Worm (Caenorhabditis elegans): ENCODE measurements around the gene K02A6.1.

Gene K02A6.1

ce11 chrX:8246126-8246525, 26.6 kb downstream of the K02A6.1 start, which contains the start of gene kqt-2:
Gene kqt-2 (minus strand): TSS chrX:8246369.
- TF ChIP-seq fkh-2 (tag; optimal IDR thresholded peaks at IDR 0.05) (no peak), snpc-4 (tag; optimal IDR thresholded peaks at IDR 0.05) (no peak), egl-27 (tag; optimal IDR thresholded peaks at IDR 0.05) (no peak), elt-2 (tag; optimal IDR thresholded peaks at IDR 0.05) (peak; percentile 84), pha-4 (tag; optimal IDR thresholded peaks at IDR 0.05) (peak; percentile 25), mdl-1 (tag; optimal IDR thresholded peaks at IDR 0.05) (no peak), pqm-1 (tag; optimal IDR thresholded peaks at IDR 0.05) (peak; percentile 74), lin-15B (tag; optimal IDR thresholded peaks at IDR 0.05) (no peak), ztf-11 (tag; optimal IDR thresholded peaks at IDR 0.05) (no peak), lin-39 (tag; optimal IDR thresholded peaks at IDR 0.05) (no peak), mml-1 (tag; optimal IDR thresholded peaks at IDR 0.05) (no peak), ceh-9 (tag; optimal IDR thresholded peaks at IDR 0.05) (no peak)

DNA sequence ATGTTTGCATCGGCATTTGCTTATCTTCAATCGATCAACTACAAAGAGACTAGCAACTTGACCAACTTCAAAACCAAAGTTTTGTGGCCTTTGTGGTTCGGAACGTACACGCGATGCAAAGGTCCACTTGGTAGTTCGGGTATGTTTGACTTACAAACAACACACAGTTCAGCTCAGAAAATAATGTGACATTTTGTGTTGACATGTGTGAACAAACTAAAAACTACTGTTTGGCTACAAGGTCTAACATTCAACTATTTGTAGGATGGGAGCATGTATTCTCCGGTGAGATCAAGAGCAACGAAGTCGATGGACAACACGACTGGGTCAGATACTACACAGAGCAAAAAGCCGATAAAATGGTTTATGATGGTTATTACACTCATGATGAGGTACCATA, 27.6 kb downstream of the K02A6.1 start:
- TF ChIP-seq fkh-10 (GFP tag; optimal IDR thresholded peaks at IDR 0.05) = no peak
- TF ChIP-seq unc-62 (GFP tag; optimal IDR thresholded peaks at IDR 0.05) = no peak
- TF ChIP-seq nhr-76 (tag; optimal IDR thresholded peaks at IDR 0.05) = no peak
- no peak for TF ChIP-seq jun-1 (tag; optimal IDR thresholded peaks at IDR 0.05)
- TF ChIP-seq fos-1 (tag; optimal IDR thresholded peaks at IDR 0.05) = no peak
- no peak for TF ChIP-seq ceh-9 (tag; optimal IDR thresholded peaks at IDR 0.05)
- no peak for TF ChIP-seq nhr-77 (tag; optimal IDR thresholded peaks at IDR 0.05)
- no peak for TF ChIP-seq mdl-1 (tag; optimal IDR thresholded peaks at IDR 0.05)
- TF ChIP-seq ztf-4 (tag; optimal IDR thresholded peaks at IDR 0.05) = no peak
- no peak for TF ChIP-seq lin-15B (tag; optimal IDR thresholded peaks at IDR 0.05)
- TF ChIP-seq pha-4 (tag; optimal IDR thresholded peaks at IDR 0.05) = no peak
- TF ChIP-seq nhr-237 (tag; optimal IDR thresholded peaks at IDR 0.05) = no peak
- TF ChIP-seq daf-12 (tag; optimal IDR thresholded peaks at IDR 0.05) = no peak
- no peak for TF ChIP-seq nhr-67 (tag; optimal IDR thresholded peaks at IDR 0.05)
- no peak for TF ChIP-seq nhr-25 (tag; optimal IDR thresholded peaks at IDR 0.05)
- no peak for TF ChIP-seq nhr-11 (tag; optimal IDR thresholded peaks at IDR 0.05)

ce11 chrX:8252293-8252692, 32.8 kb downstream of the K02A6.1 start, which contains the start of gene M60.6:
Gene M60.6 (minus strand): TSS chrX:8252458.
- TF ChIP-seq snpc-4 (tag; optimal IDR thresholded peaks at IDR 0.05) = peak; percentile 34
- TF ChIP-seq nhr-23 (tag; optimal IDR thresholded peaks at IDR 0.05) = peak; percentile 33
- TF ChIP-seq hmg-11 (tag; optimal IDR thresholded peaks at IDR 0.05) = peak; percentile 24
- TF ChIP-seq nhr-76 (tag; optimal IDR thresholded peaks at IDR 0.05) = no peak
- TF ChIP-seq nhr-237 (tag; optimal IDR thresholded peaks at IDR 0.05) = no peak
- TF ChIP-seq nhr-25 (tag; optimal IDR thresholded peaks at IDR 0.05) = peak; percentile 51
- peak; percentile 47 for TF ChIP-seq nfya-1 (tag; optimal IDR thresholded peaks at IDR 0.05; ENCODE audit: insufficient read depth)
- TF ChIP-seq nhr-43 (tag; optimal IDR thresholded peaks at IDR 0.05; ENCODE audit: poor library complexity, severe bottlenecking) = peak; percentile 23

- TF ChIP-seq nhr-25 (tag; optimal IDR thresholded peaks at IDR 0.05) = peak; percentile 74
- no peak for TF ChIP-seq egl-27 (tag; optimal IDR thresholded peaks at IDR 0.05)
- TF ChIP-seq nhr-23 (tag; optimal IDR thresholded peaks at IDR 0.05) = peak; percentile 15
Observed at ce11 chrX:8255433-8255832, 35.9 kb downstream of the K02A6.1 start.

- TF ChIP-seq ZK546.5 (tag; optimal IDR thresholded peaks at IDR 0.05) (no peak), pha-4 (tag; optimal IDR thresholded peaks at IDR 0.05) (peak; percentile 52)
Observed at ce11 chrX:8257687-8258086, 38.2 kb downstream of the K02A6.1 start.

ce11 chrX:8261125-8261684, 41.7 kb downstream of the K02A6.1 start, which contains the start of gene M60.7:
Gene M60.7 (minus strand): TSS chrX:8261175.
- TF ChIP-seq lin-39 (tag; optimal IDR thresholded peaks at IDR 0.05) (peak; percentile 7), ZK546.5 (tag; optimal IDR thresholded peaks at IDR 0.05) (no peak)

DNA sequence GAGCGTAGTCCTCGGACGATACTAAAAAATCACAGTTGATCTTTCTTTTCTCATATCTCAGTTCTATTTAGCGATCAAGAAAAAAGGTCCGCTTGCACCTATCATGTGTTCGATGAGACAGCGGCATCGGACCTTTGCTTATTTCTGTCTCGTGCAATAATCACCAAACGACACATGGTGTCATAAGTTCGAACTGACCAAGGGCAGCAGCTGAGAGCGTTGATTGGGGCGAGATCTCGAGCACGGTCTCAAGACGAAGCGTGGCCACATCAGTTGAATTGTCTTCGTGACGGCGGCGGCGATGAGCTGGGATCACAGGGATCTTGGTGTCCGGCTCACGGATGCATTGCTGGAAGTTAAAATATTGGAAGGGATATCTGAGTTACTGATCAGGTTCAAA, 43.2 kb downstream of the K02A6.1 start:
- no peak for TF ChIP-seq nhr-12 (tag; optimal IDR thresholded peaks at IDR 0.05)
- TF ChIP-seq ceh-9 (tag; optimal IDR thresholded peaks at IDR 0.05) = no peak
- TF ChIP-seq nfya-1 (tag; optimal IDR thresholded peaks at IDR 0.05; ENCODE audit: insufficient read depth) = no peak
- TF ChIP-seq R02D3.7 (tag; optimal IDR thresholded peaks at IDR 0.05) = no peak

All from whole organism, L3 larva.